Worm (Caenorhabditis elegans): Measurements from ENCODE around the gene Y40B10A.5.

The Y40B10A.5 gene

DNA sequence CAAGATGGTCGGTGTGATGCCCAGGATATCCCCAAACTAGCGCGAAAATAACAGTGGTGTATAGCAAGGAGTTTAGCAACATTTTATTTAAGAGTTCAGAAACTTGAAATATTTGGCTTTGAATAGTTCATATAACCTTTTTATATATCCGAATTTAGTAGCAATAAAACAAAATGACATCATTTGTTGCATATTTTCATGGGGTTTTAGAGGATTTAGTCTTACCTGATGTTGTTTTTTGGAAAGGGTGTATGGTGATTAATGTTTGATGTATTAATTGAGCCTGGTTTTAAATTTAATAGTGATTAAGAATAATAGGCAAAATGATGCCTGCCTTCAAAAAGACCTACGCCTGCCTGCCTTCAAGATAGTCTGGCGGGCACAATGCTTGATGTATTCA is 29.4 kb downstream of the Y40B10A.5 start, which contains the start of gene F59A7.2:
Gene F59A7.2, minus strand, starts transcription at position 101 of the 400 bp plus-strand sequence.
- TF ChIP-seq T23F11.4 (GFP tag; optimal IDR thresholded peaks at IDR 0.05): no peak
- no peak for TF ChIP-seq tbx-2 (tag; optimal IDR thresholded peaks at IDR 0.05)
- TF ChIP-seq dmd-4 (tag; optimal IDR thresholded peaks at IDR 0.05; ENCODE audit: borderline replicate concordance): no peak
- TF ChIP-seq nhr-11 (tag; optimal IDR thresholded peaks at IDR 0.05): no peak
- no peak for TF ChIP-seq sox-2 (GFP tag; IDR thresholded peaks at IDR 0.05)
- no peak for TF ChIP-seq lin-11 (tag; optimal IDR thresholded peaks at IDR 0.05)
- TF ChIP-seq fkh-6 (tag; optimal IDR thresholded peaks at IDR 0.05): no peak
- TF ChIP-seq ceh-24 (tag; optimal IDR thresholded peaks at IDR 0.05): no peak
- no peak for TF ChIP-seq elt-2 (tag; optimal IDR thresholded peaks at IDR 0.05)
- no peak for TF ChIP-seq pat-9 (tag; optimal IDR thresholded peaks at IDR 0.05)
- TF ChIP-seq ceh-48 (tag; optimal IDR thresholded peaks at IDR 0.05): no peak
- TF ChIP-seq K02D7.2 (tag; optimal IDR thresholded peaks at IDR 0.05): no peak
- no peak for TF ChIP-seq syd-9 (tag; optimal IDR thresholded peaks at IDR 0.05)
- no peak for TF ChIP-seq ceh-6 (GFP tag; optimal IDR thresholded peaks at IDR 0.05)
- TF ChIP-seq nfya-1 (tag; optimal IDR thresholded peaks at IDR 0.05): no peak
- no peak for TF ChIP-seq unc-3 (GFP tag; conservative IDR thresholded peaks at IDR 0.05)
- no peak for TF ChIP-seq unc-3 (tag; optimal IDR thresholded peaks at IDR 0.05)
- TF ChIP-seq fkh-10 (GFP tag; optimal IDR thresholded peaks at IDR 0.05): no peak
- no peak for TF ChIP-seq hlh-13 (GFP tag; optimal IDR thresholded peaks at IDR 0.05)
- no peak for TF ChIP-seq ceh-31 (tag; optimal IDR thresholded peaks at IDR 0.05)

DNA sequence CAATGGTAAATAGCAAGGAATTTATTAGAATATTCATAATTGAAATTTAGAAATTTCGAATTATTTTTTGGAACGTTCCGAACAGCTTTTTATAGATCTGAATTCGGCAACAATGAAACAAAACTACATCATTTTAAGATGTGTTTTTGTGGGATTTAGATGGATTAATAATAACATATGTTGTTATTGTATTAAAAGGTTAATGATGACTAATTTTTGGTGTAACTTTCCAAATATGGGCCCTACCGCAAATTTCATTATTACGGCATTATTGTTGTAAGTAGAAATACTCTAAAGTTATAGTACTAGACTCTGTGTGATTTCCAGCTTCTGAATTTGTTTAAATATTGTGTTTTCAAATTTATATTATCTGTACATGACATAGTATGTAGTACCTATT is 32.0 kb downstream of the Y40B10A.5 start, which contains the start of gene F59A7.11:
Gene F59A7.11, minus strand, starts transcription at position 101 of the 400 bp plus-strand sequence.
- TF ChIP-seq ztf-16 (tag; optimal IDR thresholded peaks at IDR 0.05) (no peak), ceh-22 (tag; optimal IDR thresholded peaks at IDR 0.05) (no peak), unc-55 (GFP tag; optimal IDR thresholded peaks at IDR 0.05) (no peak), ceh-34 (tag; optimal IDR thresholded peaks at IDR 0.05) (no peak), npax-4 (tag; optimal IDR thresholded peaks at IDR 0.05) (no peak), ref-2 (tag; optimal IDR thresholded peaks at IDR 0.05) (no peak), pax-1 (tag; optimal IDR thresholded peaks at IDR 0.05) (no peak), fkh-10 (GFP tag; optimal IDR thresholded peaks at IDR 0.05) (no peak), ceh-45 (GFP tag; IDR thresholded peaks at IDR 0.05) (no peak), ceh-2 (tag; optimal IDR thresholded peaks at IDR 0.05) (no peak), pha-2 (tag; optimal IDR thresholded peaks at IDR 0.05) (no peak), hlh-8 (tag; optimal IDR thresholded peaks at IDR 0.05) (no peak)

DNA sequence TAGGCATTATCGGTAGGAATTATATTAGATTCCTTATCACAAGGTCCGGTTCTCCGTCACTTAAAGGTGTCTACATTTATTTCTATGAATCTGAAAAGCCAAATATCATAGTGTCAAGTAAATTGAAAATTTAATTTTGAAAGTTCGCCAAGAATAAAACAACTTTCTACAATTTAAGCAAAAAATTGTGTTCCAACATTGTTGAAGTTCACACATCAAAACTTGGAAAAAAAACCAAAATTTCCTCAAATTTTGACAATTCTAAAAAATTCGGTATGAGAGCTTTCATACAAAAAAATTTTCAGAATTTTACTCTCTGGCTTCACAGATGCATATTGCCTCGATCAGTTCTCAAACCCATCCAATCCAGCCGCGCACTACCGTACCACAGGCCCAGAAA is 34.1 kb downstream of the Y40B10A.5 start, which contains the start of gene F59A7.7:
Gene F59A7.7, plus strand, starts transcription at position 301 of the 400 bp plus-strand sequence.
- TF ChIP-seq ets-4 (tag; optimal IDR thresholded peaks at IDR 0.05) (no peak), sox-2 (GFP tag; IDR thresholded peaks at IDR 0.05) (no peak), tbx-2 (tag; optimal IDR thresholded peaks at IDR 0.05) (no peak), ref-2 (tag; optimal IDR thresholded peaks at IDR 0.05) (no peak), tbx-7 (tag; optimal IDR thresholded peaks at IDR 0.05) (no peak)

DNA sequence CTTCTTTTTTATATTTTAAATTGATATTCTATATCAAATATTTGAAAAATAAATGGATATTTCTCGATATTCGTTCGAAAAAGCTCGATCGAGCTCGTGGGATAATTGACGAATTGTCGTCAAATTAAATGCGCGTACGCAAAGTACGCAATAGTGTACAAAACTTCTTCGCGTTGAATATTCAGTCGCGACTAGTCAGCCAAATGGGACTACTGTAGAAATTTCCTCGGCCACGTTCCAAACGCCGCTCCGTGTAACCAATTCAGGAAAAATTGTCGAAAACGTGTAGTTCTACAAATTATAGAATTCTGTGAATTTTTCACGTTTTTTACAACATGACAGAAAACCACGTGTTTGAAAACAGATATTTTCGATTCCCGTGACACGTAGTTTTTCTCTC is 37.4 kb downstream of the Y40B10A.5 start:
- no peak for TF ChIP-seq tbx-2 (tag; optimal IDR thresholded peaks at IDR 0.05)
- TF ChIP-seq sdc-2 (tag; optimal IDR thresholded peaks at IDR 0.05): no peak
- TF ChIP-seq ref-2 (tag; optimal IDR thresholded peaks at IDR 0.05): no peak
- no peak for TF ChIP-seq fkh-6 (tag; optimal IDR thresholded peaks at IDR 0.05)
- no peak for TF ChIP-seq ceh-19 (GFP tag; optimal IDR thresholded peaks at IDR 0.05)
- no peak for TF ChIP-seq ceh-6 (GFP tag; optimal IDR thresholded peaks at IDR 0.05)
- TF ChIP-seq elt-4 (tag; optimal IDR thresholded peaks at IDR 0.05): no peak
- TF ChIP-seq Y22D7AL.16 (tag; optimal IDR thresholded peaks at IDR 0.05): no peak
- TF ChIP-seq ama-1 (optimal IDR thresholded peaks at IDR 0.05): no peak
- no peak for TF ChIP-seq sox-4 (tag; optimal IDR thresholded peaks at IDR 0.05)
- no peak for TF ChIP-seq npax-4 (tag; optimal IDR thresholded peaks at IDR 0.05)
- no peak for TF ChIP-seq nfya-1 (tag; optimal IDR thresholded peaks at IDR 0.05)
- TF ChIP-seq ahr-1 (tag; optimal IDR thresholded peaks at IDR 0.05): no peak
- TF ChIP-seq pha-2 (tag; optimal IDR thresholded peaks at IDR 0.05): no peak
- TF ChIP-seq zip-5 (tag; optimal IDR thresholded peaks at IDR 0.05): no peak
- no peak for TF ChIP-seq ceh-14 (tag; optimal IDR thresholded peaks at IDR 0.05)
- TF ChIP-seq hlh-8 (tag; optimal IDR thresholded peaks at IDR 0.05): no peak

Measured in whole organism, late embryonic.